Fruit fly (Drosophila melanogaster): ENCODE results near the gene CG17776.

- TF ChIP-seq Pif1A (GFP tag; optimal IDR thresholded peaks at IDR 0.05): no peak
- no peak for TF ChIP-seq CG13204 (GFP tag; optimal IDR thresholded peaks at IDR 0.05)
- TF ChIP-seq CG32121 (GFP tag; IDR thresholded peaks at IDR 0.05): no peak
- no peak for TF ChIP-seq Ets98B (GFP tag; IDR thresholded peaks at IDR 0.05)
- TF ChIP-seq EcR (GFP tag; optimal IDR thresholded peaks at IDR 0.05): no peak
- no peak for TF ChIP-seq CG14655 (GFP tag; optimal IDR thresholded peaks at IDR 0.05)
- TF ChIP-seq CG8301 (tag; optimal IDR thresholded peaks at IDR 0.05): no peak
- TF ChIP-seq rn (GFP tag; IDR thresholded peaks at IDR 0.05): no peak
- no peak for TF ChIP-seq D1 (tag; optimal IDR thresholded peaks at IDR 0.05)
Observed at dm6 chrX:2157929-2158610, 26.5 kb upstream of the CG17776 start.

Measured in whole organism, pupa.